Worm (Caenorhabditis elegans) whole organism, young adult: ENCODE results near the gene C44C1.1.

ENCODE experiments used
- C17E4.6 ChIP-seq: fragments of 200-800 bp; sonication (Bioruptor generic); IDR thresholded peaks from 2 replicates; pipeline ENCODE4 v1.3.6; 2022; ENCODE audit warnings: missing genetic modification reagents, missing genetic modification characterization, missing compliant biosample characterization
- F49E8.2 ChIP-seq: sonication (generic microtip); optimal IDR thresholded peaks from 3 replicates; lab custom pipeline; 2017; ENCODE audit warnings: missing genetic modification characterization, mild to moderate bottlenecking, missing compliant biosample characterization, antibody characterized with exemption, moderate library complexity; ENCODE audit not compliant: insufficient read depth
- K12H6.12 ChIP-seq: fragments of 200-800 bp; sonication (Bioruptor generic); optimal IDR thresholded peaks from 2 replicates; lab custom pipeline; 2018; ENCODE audit warnings: mild to moderate bottlenecking, missing genetic modification characterization, missing compliant biosample characterization
- ceh-40 ChIP-seq: fragments of 200-800 bp; sonication (Bioruptor generic); IDR thresholded peaks from 2 replicates; pipeline ENCODE4 v1.3.6; 2022; ENCODE audit warnings: missing genetic modification characterization, missing compliant biosample characterization
- egl-44 ChIP-seq: fragments of 200-800 bp; sonication (Bioruptor generic); IDR thresholded peaks from 2 replicates; pipeline ENCODE4 v1.3.6; 2022; ENCODE audit warnings: missing genetic modification reagents, missing genetic modification characterization, missing compliant biosample characterization
- egrh-3 ChIP-seq: fragments of 200-800 bp; sonication (Bioruptor generic); IDR thresholded peaks from 2 replicates; pipeline ENCODE4 v1.3.6; 2022; ENCODE audit warnings: missing genetic modification reagents, missing genetic modification characterization, missing compliant biosample characterization
- him-1 ChIP-seq: sonication (generic microtip); optimal IDR thresholded peaks from 2 replicates; lab custom pipeline; 2016; ENCODE audit warnings: missing genotype, missing genetic modification reagents, missing genetic modification characterization, missing compliant biosample characterization
- lir-1 ChIP-seq: fragments of 200-800 bp; sonication (Bioruptor generic); conservative IDR thresholded peaks from 2 replicates; pipeline ENCODE4 v1.3.6; 2022; ENCODE audit warnings: missing genetic modification reagents, missing genetic modification characterization, missing compliant biosample characterization
- madf-6 ChIP-seq: fragments of 200-800 bp; sonication (Bioruptor generic); IDR thresholded peaks from 2 replicates; pipeline ENCODE4 v1.3.6; 2022; ENCODE audit warnings: missing genetic modification reagents, missing genetic modification characterization, missing compliant biosample characterization
- nhr-90 ChIP-seq: sonication (generic microtip); optimal IDR thresholded peaks from 2 replicates; lab custom pipeline; 2016; ENCODE audit warnings: missing genotype, mild to moderate bottlenecking, missing genetic modification characterization, missing compliant biosample characterization
- pha-4 ChIP-seq: fragments of 150-350 bp; sonication (generic microtip); optimal IDR thresholded peaks from 2 replicates; lab custom pipeline; 2014; ENCODE audit warnings: missing biosample characterization, missing genetic modification reagents, missing genetic modification characterization
- repo-1 ChIP-seq: sonication (generic microtip); optimal IDR thresholded peaks from 2 replicates; lab custom pipeline; 2017; ENCODE audit warnings: mild to moderate bottlenecking, missing genetic modification characterization, missing compliant biosample characterization
- snpc-1.1 ChIP-seq: sonication (generic microtip); optimal IDR thresholded peaks from 2 replicates; lab custom pipeline; 2017; ENCODE audit warnings: missing genetic modification characterization, mild to moderate bottlenecking, missing compliant biosample characterization, antibody characterized with exemption, moderate library complexity, missing genotype, missing genetic modification reagents; ENCODE audit not compliant: insufficient read depth
- unc-62 ChIP-seq: fragments of 150-350 bp; optimal IDR thresholded peaks from 2 replicates; lab custom pipeline; 2014; ENCODE audit warnings: missing biosample characterization, missing genetic modification reagents, missing genetic modification characterization

DNA sequence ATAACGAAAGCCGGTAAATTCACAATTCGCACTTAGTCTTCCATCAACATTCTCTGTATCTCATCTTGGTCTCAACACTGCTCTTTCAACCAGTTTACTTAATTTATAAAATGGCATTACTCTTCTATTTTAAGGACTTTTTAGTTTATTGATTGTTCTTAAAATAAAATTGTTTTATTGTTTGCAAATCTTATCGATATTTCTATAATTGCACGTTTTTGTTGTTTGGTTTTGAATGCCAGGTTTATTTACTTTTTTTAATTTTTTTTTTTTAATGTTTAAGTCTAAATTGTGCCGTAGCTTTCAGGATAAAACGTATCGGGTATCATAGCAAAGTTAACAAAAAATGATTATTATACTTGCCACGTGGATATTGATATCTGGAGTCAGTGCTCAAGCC, 23.0 kb upstream of the C44C1.1 start, which contains the start of gene chil-10:
- no peak for TF ChIP-seq nhr-90 (tag; lab: Kevin White, UChicago)
- TF ChIP-seq madf-6 (GFP tag; lab: Robert Waterston, UW) = no peak
- TF ChIP-seq K12H6.12 = no peak
- no peak for TF ChIP-seq him-1
- no peak for TF ChIP-seq repo-1 (tag; lab: Kevin White, UChicago)
- TF ChIP-seq lir-1 (GFP tag; lab: Robert Waterston, UW) = no peak
- TF ChIP-seq egl-44 (GFP tag; lab: Robert Waterston, UW) = no peak
- no peak for TF ChIP-seq C17E4.6 (GFP tag; lab: Robert Waterston, UW)
- TF ChIP-seq F49E8.2 = no peak
- no peak for TF ChIP-seq unc-62 (GFP tag; lab: Kevin White, UChicago)
- TF ChIP-seq snpc-1.1 (tag; lab: Kevin White, UChicago) = no peak
- TF ChIP-seq ceh-40 (GFP tag; lab: Robert Waterston, UW) = no peak
- no peak for TF ChIP-seq pha-4
- TF ChIP-seq egrh-3 (GFP tag; lab: Robert Waterston, UW) = no peak
